Worm (Caenorhabditis elegans) whole organism, mixed stage, embryonic: ENCODE measurements around the gene snap-29.

Source experiments
- hlh-1 ChIP-seq: fragments of 150-350 bp; optimal IDR thresholded peaks from 2 replicates; lab custom pipeline; 2014; ENCODE audit warnings: missing biosample characterization, missing genetic modification reagents, missing genetic modification characterization
- lin-13 ChIP-seq: fragments of 150-350 bp; optimal IDR thresholded peaks from 2 replicates; lab custom pipeline; 2014; ENCODE audit warnings: missing biosample characterization, missing genetic modification characterization
- mab-5 ChIP-seq: fragments of 150-350 bp; optimal IDR thresholded peaks from 2 replicates; lab custom pipeline; 2014; ENCODE audit warnings: missing biosample characterization, missing genetic modification characterization
- nhr-12 ChIP-seq: fragments of 150-350 bp; optimal IDR thresholded peaks from 2 replicates; lab custom pipeline; 2014; ENCODE audit warnings: missing biosample characterization, missing genetic modification characterization
- nhr-237 ChIP-seq: fragments of 150-350 bp; optimal IDR thresholded peaks from 2 replicates; lab custom pipeline; 2014; ENCODE audit warnings: missing biosample characterization, missing genetic modification characterization
- pha-4 ChIP-seq: fragments of 150-350 bp; optimal IDR thresholded peaks from 2 replicates; lab custom pipeline; 2018; ENCODE audit warnings: missing biosample characterization, missing genetic modification reagents, missing genetic modification characterization
- snpc-4 ChIP-seq: fragments of 150-350 bp; optimal IDR thresholded peaks from 2 replicates; lab custom pipeline; 2014; ENCODE audit warnings: missing biosample characterization, missing genetic modification characterization
- sptf-1 ChIP-seq: sonication (generic microtip); optimal IDR thresholded peaks from 2 replicates; lab custom pipeline; 2017; ENCODE audit warnings: mild to moderate bottlenecking, missing genetic modification characterization, moderate library complexity, missing compliant biosample characterization
- unc-39 ChIP-seq: fragments of 150-350 bp; optimal IDR thresholded peaks from 2 replicates; lab custom pipeline; 2014; ENCODE audit warnings: missing biosample characterization, missing genetic modification characterization
- unc-62 ChIP-seq: fragments of 150-350 bp; optimal IDR thresholded peaks from 2 replicates; lab custom pipeline; 2014; ENCODE audit warnings: missing biosample characterization, missing genetic modification reagents, missing genetic modification characterization

DNA sequence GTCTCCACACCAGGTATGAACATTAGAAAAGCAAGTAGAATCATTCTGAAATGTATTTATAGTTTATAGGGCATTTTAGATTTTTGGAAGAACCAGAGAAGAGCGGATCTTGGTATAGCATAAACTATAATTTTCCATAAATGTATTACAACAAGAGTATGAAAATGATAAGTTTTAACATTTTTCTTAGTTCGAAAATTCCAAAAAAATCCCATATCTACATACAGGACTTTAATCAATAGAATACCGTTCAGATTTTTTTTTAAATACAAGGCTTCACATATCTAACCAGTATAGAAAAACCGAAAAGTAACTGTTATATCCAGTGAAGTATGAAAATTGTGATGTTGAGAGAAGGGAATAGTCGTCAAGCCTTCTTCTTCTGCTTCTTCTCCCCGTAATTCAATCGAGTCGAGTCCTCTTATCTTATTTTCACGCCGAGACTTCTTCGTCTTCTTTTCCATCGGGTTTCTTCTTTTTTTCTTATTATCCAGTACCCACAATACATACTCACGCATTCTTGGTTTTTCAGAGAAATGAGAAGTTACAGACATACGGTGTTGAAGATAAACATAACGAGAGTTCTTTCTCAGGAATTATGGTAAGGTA lies 32.2 kb upstream of the snap-29 start, which contains the start of gene ZK370.6:
- TF ChIP-seq mab-5 (tag; lab: Kevin White, UChicago) (no peak), pha-4 (tag; lab: Kevin White, UChicago) (no peak), unc-39 (tag; lab: Kevin White, UChicago) (no peak), unc-62 (GFP tag; lab: Kevin White, UChicago) (no peak), nhr-12 (tag; lab: Kevin White, UChicago) (no peak), snpc-4 (tag; lab: Kevin White, UChicago) (no peak), lin-13 (tag; lab: Kevin White, UChicago) (no peak), nhr-237 (tag; lab: Kevin White, UChicago) (no peak), sptf-1 (tag; lab: Kevin White, UChicago) (no peak), hlh-1 (no peak)
